Worm (Caenorhabditis elegans) whole organism, L4 larva: ENCODE measurements around the gene mct-4.

Experiments used
- D1046.2 ChIP-seq: fragments of 200-800 bp; sonication (Bioruptor generic); IDR thresholded peaks from 2 replicates; pipeline ENCODE4 v1.3.6; 2022; ENCODE audit warnings: missing genetic modification characterization, missing compliant biosample characterization
- F26F4.8 ChIP-seq: fragments of 200-800 bp; sonication (Bioruptor generic); conservative IDR thresholded peaks from 2 replicates; pipeline ENCODE4 v1.3.6; 2022; ENCODE audit warnings: missing genetic modification characterization, missing compliant biosample characterization
- F44E2.7 ChIP-seq: fragments of 200-800 bp; sonication (Bioruptor generic); IDR thresholded peaks from 2 replicates; pipeline ENCODE4 v2.1.2; 2022; ENCODE audit warnings: missing genetic modification characterization, missing compliant biosample characterization
- T20F7.1 ChIP-seq: fragments of 200-800 bp; sonication (Bioruptor generic); optimal IDR thresholded peaks from 2 replicates; lab custom pipeline; 2018; ENCODE audit warnings: mild to moderate bottlenecking, missing genetic modification characterization, missing compliant biosample characterization
- T26A8.4 ChIP-seq: fragments of 200-800 bp; sonication (Bioruptor generic); IDR thresholded peaks from 2 replicates; pipeline ENCODE4 v1.3.6; 2022; ENCODE audit warnings: missing genetic modification characterization, missing compliant biosample characterization
- Y48G9A.11 ChIP-seq: fragments of 200-800 bp; sonication (Bioruptor generic); IDR thresholded peaks from 2 replicates; pipeline ENCODE4 v1.3.6; 2022; ENCODE audit warnings: missing genetic modification reagents, missing genetic modification characterization, missing compliant biosample characterization
- Y75B8A.6 ChIP-seq: fragments of 200-800 bp; sonication (Bioruptor generic); IDR thresholded peaks from 2 replicates; pipeline ENCODE4 v1.3.6; 2022; ENCODE audit warnings: missing genetic modification reagents, missing genetic modification characterization, missing compliant biosample characterization
- aha-1 ChIP-seq: fragments of 150-350 bp; peaks from one replicate; lab custom pipeline; 2014; ENCODE audit warnings: missing biosample characterization, missing genetic modification characterization
- arid-1 ChIP-seq: fragments of 200-800 bp; sonication (Bioruptor generic); conservative IDR thresholded peaks from 2 replicates; pipeline ENCODE4 v1.3.6; 2022; ENCODE audit warnings: missing genetic modification reagents, missing genetic modification characterization, missing compliant biosample characterization
- ceh-20 ChIP-seq: fragments of 200-800 bp; sonication (Bioruptor generic); IDR thresholded peaks from 2 replicates; pipeline ENCODE4 v1.3.6; 2022; ENCODE audit warnings: missing genetic modification reagents, missing genetic modification characterization, missing compliant biosample characterization
- ceh-44 ChIP-seq: fragments of 200-800 bp; sonication (Bioruptor generic); IDR thresholded peaks from 2 replicates; pipeline ENCODE4 v1.3.6; 2022; ENCODE audit warnings: missing genetic modification reagents, missing genetic modification characterization, missing compliant biosample characterization
- ceh-62 ChIP-seq: sonication (generic microtip); optimal IDR thresholded peaks from 2 replicates; lab custom pipeline; 2017; ENCODE audit warnings: missing biosample characterization, missing genetic modification characterization
- daf-16 ChIP-seq, 3 experiments: sonication (generic microtip); optimal IDR thresholded peaks; 2 replicates each; lab custom pipeline; 2016 to 2017; ENCODE audit warnings: missing genetic modification characterization in 3 of 3, missing genetic modification reagents in 3 of 3, mild to moderate bottlenecking in 2 of 3, missing compliant biosample characterization in 2 of 3, missing biosample characterization in 1 of 3, moderate library complexity in 1 of 3
- daf-19 ChIP-seq: fragments of 200-800 bp; sonication (Bioruptor generic); conservative IDR thresholded peaks from 2 replicates; pipeline ENCODE4 v1.3.6; 2022; ENCODE audit warnings: missing genetic modification characterization, missing compliant biosample characterization
- daf-8 ChIP-seq: fragments of 200-800 bp; sonication (Bioruptor generic); IDR thresholded peaks from 2 replicates; pipeline ENCODE4 v1.3.6; 2022; ENCODE audit warnings: missing genetic modification characterization, missing compliant biosample characterization
- dmd-6 ChIP-seq: fragments of 200-800 bp; sonication (Bioruptor generic); IDR thresholded peaks from 2 replicates; pipeline ENCODE4 v1.3.6; 2022; ENCODE audit warnings: missing genetic modification reagents, missing genetic modification characterization, missing compliant biosample characterization
- dmd-9 ChIP-seq: fragments of 200-800 bp; sonication (Bioruptor generic); IDR thresholded peaks from 2 replicates; pipeline ENCODE4 v1.3.6; 2022; ENCODE audit warnings: missing genetic modification reagents, missing genetic modification characterization, missing compliant biosample characterization
- duxl-1 ChIP-seq: sonication (generic microtip); optimal IDR thresholded peaks from 2 replicates; lab custom pipeline; 2016; ENCODE audit warnings: mild to moderate bottlenecking, missing genetic modification characterization, moderate library complexity, missing compliant biosample characterization; ENCODE audit not compliant: poor library complexity
- dve-1 ChIP-seq: sonication (generic microtip); optimal IDR thresholded peaks from 2 replicates; lab custom pipeline; 2017; ENCODE audit warnings: antibody characterized with exemption, mild to moderate bottlenecking, missing genetic modification characterization, missing compliant biosample characterization; ENCODE audit not compliant: insufficient read depth
- hlh-11 ChIP-seq: fragments of 200-800 bp; sonication (Bioruptor generic); optimal IDR thresholded peaks from 2 replicates; lab custom pipeline; 2018; ENCODE audit warnings: mild to moderate bottlenecking, missing genetic modification characterization, missing compliant biosample characterization
- jun-1 ChIP-seq: fragments of 150-350 bp; optimal IDR thresholded peaks from 2 replicates; lab custom pipeline; 2014; ENCODE audit warnings: missing biosample characterization, missing genetic modification reagents, missing genetic modification characterization
- lin-13 ChIP-seq: fragments of 150-350 bp; optimal IDR thresholded peaks from 2 replicates; lab custom pipeline; 2014; ENCODE audit warnings: missing biosample characterization, missing genetic modification reagents, missing genetic modification characterization
- lin-15B ChIP-seq: fragments of 150-350 bp; sonication (generic microtip); optimal IDR thresholded peaks from 3 replicates; lab custom pipeline; 2014; ENCODE audit warnings: missing biosample characterization, missing genetic modification characterization
- lin-29 ChIP-seq: fragments of 200-800 bp; sonication (Bioruptor generic); IDR thresholded peaks from 2 replicates; pipeline ENCODE4 v1.3.6; 2022; ENCODE audit warnings: missing genetic modification reagents, missing genetic modification characterization, missing compliant biosample characterization
- lin-38 ChIP-seq: fragments of 200-800 bp; sonication (Bioruptor generic); IDR thresholded peaks from 2 replicates; pipeline ENCODE4 v1.3.6; 2022; ENCODE audit warnings: missing genetic modification reagents, missing genetic modification characterization, missing compliant biosample characterization
- lir-3 ChIP-seq: sonication (generic microtip); optimal IDR thresholded peaks from 2 replicates; lab custom pipeline; 2016; ENCODE audit warnings: mild to moderate bottlenecking, missing genetic modification characterization, missing compliant biosample characterization
- madf-5 ChIP-seq, 2 experiments: fragments of 200-800 bp; sonication (Bioruptor generic); IDR thresholded peaks; 2 replicates each; pipeline ENCODE4 v1.3.6; 2022; ENCODE audit warnings: missing compliant biosample characterization in 2 of 2, missing genetic modification characterization in 2 of 2
- mdl-1 ChIP-seq, 2 experiments: fragments of 150-350 bp in 1 of 2; sonication (generic microtip) in 1 of 2; optimal IDR thresholded peaks; 2 replicates each; lab custom pipeline; 2014 to 2017; ENCODE audit warnings: missing biosample characterization in 2 of 2, missing genetic modification characterization in 2 of 2
- mdt-29 ChIP-seq: fragments of 200-800 bp; sonication (Bioruptor generic); IDR thresholded peaks from 2 replicates; pipeline ENCODE4 v1.3.6; 2022; ENCODE audit warnings: missing genetic modification reagents, missing genetic modification characterization, missing compliant biosample characterization
- mep-1 ChIP-seq: fragments of 150-350 bp; sonication (generic microtip); optimal IDR thresholded peaks from 3 replicates; lab custom pipeline; 2014; ENCODE audit warnings: missing biosample characterization, missing genetic modification characterization
- mes-2 ChIP-seq: sonication (generic microtip); optimal IDR thresholded peaks from 2 replicates; lab custom pipeline; 2016; ENCODE audit warnings: missing genotype, mild to moderate bottlenecking, missing genetic modification characterization, missing compliant biosample characterization; ENCODE audit not compliant: poor library complexity, severe bottlenecking
- mxl-2 ChIP-seq: fragments of 200-800 bp; sonication (Bioruptor generic); conservative IDR thresholded peaks from 2 replicates; pipeline ENCODE4 v1.3.6; 2022; ENCODE audit warnings: missing genetic modification reagents, missing genetic modification characterization, missing compliant biosample characterization
- nhr-102 ChIP-seq: sonication (generic microtip); optimal IDR thresholded peaks from 2 replicates; lab custom pipeline; 2016; ENCODE audit warnings: mild to moderate bottlenecking, missing genetic modification characterization, moderate library complexity, missing compliant biosample characterization
- nhr-111 ChIP-seq: fragments of 200-800 bp; sonication (Bioruptor generic); optimal IDR thresholded peaks from 2 replicates; lab custom pipeline; 2018; ENCODE audit warnings: mild to moderate bottlenecking, missing genetic modification characterization, missing compliant biosample characterization
- nhr-237 ChIP-seq: sonication (generic microtip); optimal IDR thresholded peaks from 2 replicates; lab custom pipeline; 2017; ENCODE audit warnings: missing biosample characterization, missing genetic modification characterization
- nhr-42 ChIP-seq: fragments of 200-800 bp; sonication (Bioruptor generic); IDR thresholded peaks from 2 replicates; pipeline ENCODE4 v1.3.6; 2022; ENCODE audit warnings: missing genetic modification characterization, missing compliant biosample characterization
- nhr-6 ChIP-seq: fragments of 150-350 bp; optimal IDR thresholded peaks from 2 replicates; lab custom pipeline; 2014; ENCODE audit warnings: missing biosample characterization, missing genetic modification characterization
- nhr-77 ChIP-seq: fragments of 150-350 bp; optimal IDR thresholded peaks from 2 replicates; lab custom pipeline; 2014; ENCODE audit warnings: missing biosample characterization, missing genetic modification characterization
- php-3 ChIP-seq: fragments of 200-800 bp; sonication (Bioruptor generic); IDR thresholded peaks from 2 replicates; pipeline ENCODE4 v1.3.6; 2022; ENCODE audit warnings: missing genetic modification reagents, missing genetic modification characterization, missing compliant biosample characterization
- pqm-1 ChIP-seq: sonication (generic microtip); optimal IDR thresholded peaks from 2 replicates; lab custom pipeline; 2017; ENCODE audit warnings: missing biosample characterization, missing genetic modification characterization
- rbr-2 ChIP-seq: sonication (generic microtip); optimal IDR thresholded peaks from 2 replicates; lab custom pipeline; 2016; ENCODE audit warnings: missing genotype, missing genetic modification characterization, missing compliant biosample characterization
- sdz-12 ChIP-seq: fragments of 200-800 bp; sonication (Bioruptor generic); optimal IDR thresholded peaks from 2 replicates; lab custom pipeline; 2018; ENCODE audit warnings: mild to moderate bottlenecking, missing genetic modification characterization, missing compliant biosample characterization
- skn-1 ChIP-seq: fragments of 150-350 bp; optimal IDR thresholded peaks from 2 replicates; lab custom pipeline; 2014; ENCODE audit warnings: missing biosample characterization, missing genetic modification characterization
- tra-1 ChIP-seq: fragments of 200-800 bp; sonication (Bioruptor generic); IDR thresholded peaks from 2 replicates; pipeline ENCODE4 v1.3.6; 2022; ENCODE audit warnings: missing genetic modification reagents, missing genetic modification characterization, missing compliant biosample characterization
- unc-130 ChIP-seq: sonication (generic microtip); optimal IDR thresholded peaks from 2 replicates; lab custom pipeline; 2016; ENCODE audit warnings: missing genetic modification reagents, missing genetic modification characterization, missing compliant biosample characterization
- zag-1 ChIP-seq: fragments of 150-350 bp; optimal IDR thresholded peaks from 2 replicates; lab custom pipeline; 2014; ENCODE audit warnings: missing biosample characterization, missing genetic modification characterization
- zfp-3 ChIP-seq: fragments of 200-800 bp; sonication (Bioruptor generic); conservative IDR thresholded peaks from 2 replicates; pipeline ENCODE4 v1.3.6; 2022; ENCODE audit warnings: missing genetic modification reagents, missing genetic modification characterization, missing compliant biosample characterization

Gene mct-4

ce11 chrX:4970863-4971345 is 41.3 kb upstream of the mct-4 start, which contains the start of gene calu-1 (continued):
- TF ChIP-seq mes-2 (no peak), nhr-237 (tag; lab: Kevin White, UChicago) (no peak), T20F7.1 (GFP tag; lab: Kevin White, UChicago) (peak; percentile 32), daf-16 (GFP tag; optimal IDR thresholded peaks at IDR 0.05; lab: Kevin White, UChicago) (peak in 1 of 2 experiments; percentile 5), daf-16 (tag; optimal IDR thresholded peaks at IDR 0.05; lab: Kevin White, UChicago) (peak; percentile 18), mxl-2 (GFP tag; lab: Robert Waterston, UW) (no peak), zfp-3 (GFP tag; lab: Robert Waterston, UW) (no peak), skn-1 (tag; lab: Kevin White, UChicago) (no peak), dmd-9 (GFP tag; lab: Robert Waterston, UW) (no peak), nhr-6 (tag; lab: Kevin White, UChicago) (no peak), F44E2.7 (GFP tag; lab: Robert Waterston, UW) (no peak), D1046.2 (GFP tag; lab: Robert Waterston, UW) (no peak), daf-8 (GFP tag; lab: Robert Waterston, UW) (no peak), F26F4.8 (GFP tag; lab: Robert Waterston, UW) (no peak), aha-1 (tag; lab: Kevin White, UChicago) (peak; percentile 43), hlh-11 (tag; lab: Kevin White, UChicago) (peak; percentile 6), nhr-111 (GFP tag; lab: Kevin White, UChicago) (no peak), rbr-2 (no peak), arid-1 (no peak), jun-1 (tag; lab: Kevin White, UChicago) (no peak), dve-1 (tag; lab: Kevin White, UChicago) (peak; percentile 6), lin-15B (tag; lab: Kevin White, UChicago) (no peak), nhr-102 (no peak), lir-3 (tag; lab: Kevin White, UChicago) (no peak), lin-29 (GFP tag; lab: Robert Waterston, UW) (no peak), daf-19 (no peak)

- TF ChIP-seq rbr-2 (no peak), T20F7.1 (GFP tag; lab: Kevin White, UChicago) (peak; percentile 2), sdz-12 (GFP tag; lab: Kevin White, UChicago) (no peak), tra-1 (GFP tag; lab: Robert Waterston, UW) (peak; percentile 64; the same call in 1 of the 2 replicates), php-3 (GFP tag; lab: Robert Waterston, UW) (peak; percentile 57), nhr-111 (GFP tag; lab: Kevin White, UChicago) (no peak), mes-2 (peak; percentile 3), ceh-44 (GFP tag; lab: Robert Waterston, UW) (no peak), dmd-6 (GFP tag; lab: Robert Waterston, UW) (peak; percentile 42), ceh-20 (GFP tag; lab: Robert Waterston, UW) (peak; percentile 37; the same call in 1 of the 2 replicates), mdt-29 (GFP tag; lab: Robert Waterston, UW) (0 out of 2 replicates have a peak, but pooled peaks have one; percentile 46), mdl-1 (tag; optimal IDR thresholded peaks at IDR 0.05; lab: Kevin White, UChicago) (no peak), ceh-62 (tag; lab: Kevin White, UChicago) (no peak), aha-1 (tag; lab: Kevin White, UChicago) (peak; percentile 88), nhr-77 (no peak), lin-13 (GFP tag; lab: Kevin White, UChicago) (peak; percentile 1), arid-1 (peak; percentile 59), Y48G9A.11 (GFP tag; lab: Robert Waterston, UW) (no peak), nhr-237 (tag; lab: Kevin White, UChicago) (no peak), lin-38 (GFP tag; lab: Robert Waterston, UW) (peak; percentile 43), duxl-1 (tag; lab: Kevin White, UChicago) (peak; percentile 63), Y75B8A.6 (GFP tag; lab: Robert Waterston, UW) (peak; percentile 65), unc-130 (GFP tag; lab: Kevin White, UChicago) (no peak), mep-1 (tag; lab: Kevin White, UChicago) (peak; percentile 22), madf-5 (GFP tag; IDR thresholded peaks at IDR 0.05; lab: Robert Waterston, UW) (no peak), pqm-1 (tag; lab: Kevin White, UChicago) (no peak), zfp-3 (GFP tag; lab: Robert Waterston, UW) (peak; percentile 92), T26A8.4 (GFP tag; lab: Robert Waterston, UW) (peak; percentile 87), hlh-11 (tag; lab: Kevin White, UChicago) (peak; percentile 62), daf-16 (GFP tag; optimal IDR thresholded peaks at IDR 0.05; lab: Kevin White, UChicago) (peak; percentile 53 to 56), daf-16 (tag; optimal IDR thresholded peaks at IDR 0.05; lab: Kevin White, UChicago) (no peak), dve-1 (tag; lab: Kevin White, UChicago) (peak; percentile 41), nhr-42 (0 out of 2 replicates have a peak, but pooled peaks have one; percentile 58), zag-1 (tag; lab: Kevin White, UChicago) (no peak)
Observed at ce11 chrX:4969228-4969627, 39.7 kb upstream of the mct-4 start, which contains the start of gene M03F4.6. Gene M03F4.6 (minus strand): TSS chrX:4969328.
